Worm (Caenorhabditis elegans): ENCODE data around the gene B0281.5.

ce11 chrII:2346672-2347071 is 45.9 kb upstream of the B0281.5 start, which contains the start of gene F43C11.4:
- TF ChIP-seq nfya-1 (tag; optimal IDR thresholded peaks at IDR 0.05; ENCODE audit: borderline replicate concordance, insufficient read depth), result no peak
- no peak for TF ChIP-seq Y67H2A.10 (GFP tag; conservative IDR thresholded peaks at IDR 0.05)
- TF ChIP-seq ceh-27 (GFP tag; optimal IDR thresholded peaks at IDR 0.05), result no peak
- no peak for TF ChIP-seq attf-3 (GFP tag; conservative IDR thresholded peaks at IDR 0.05)
- no peak for TF ChIP-seq nhr-120 (GFP tag; IDR thresholded peaks at IDR 0.05)
- no peak for TF ChIP-seq Y53G8AR.9 (GFP tag; conservative IDR thresholded peaks at IDR 0.05)
- no peak for TF ChIP-seq mes-4 (tag; optimal IDR thresholded peaks at IDR 0.05)
- TF ChIP-seq F33H1.4 (GFP tag; IDR thresholded peaks at IDR 0.05), result no peak
- TF ChIP-seq bed-2 (GFP tag; IDR thresholded peaks at IDR 0.05), result no peak
- no peak for TF ChIP-seq F55B11.4 (tag; optimal IDR thresholded peaks at IDR 0.05; ENCODE audit: borderline replicate concordance, insufficient read depth)
- TF ChIP-seq nhr-80 (tag; optimal IDR thresholded peaks at IDR 0.05), result no peak
- no peak for TF ChIP-seq Y53F4B.3 (GFP tag; IDR thresholded peaks at IDR 0.05)

All from whole organism, young adult.